Fruit fly (Drosophila melanogaster) whole organism, embryonic: Measurements from ENCODE around the gene CG31886.
A peak's percentile ranks its signal among the peaks of the same experiment; 100 is the strongest.

ENCODE experiments used
- BEAF-32 ChIP-seq: fragments of 200-800 bp; sonication (Bioruptor generic); optimal IDR thresholded peaks from 3 replicates; lab custom pipeline; 2017; ENCODE audit warnings: missing biosample characterization, missing genetic modification characterization, mild to moderate bottlenecking, moderate library complexity, missing genetic modification reagents
- Bdp1 ChIP-seq: fragments of 200-800 bp; sonication (Bioruptor generic); optimal IDR thresholded peaks from 3 replicates; lab custom pipeline; 2016; ENCODE audit warnings: missing biosample characterization, missing genetic modification characterization
- CG10267 ChIP-seq: fragments of 200-800 bp; sonication (Bioruptor generic); optimal IDR thresholded peaks from 2 replicates; lab custom pipeline; 2018; ENCODE audit warnings: missing biosample characterization, mild to moderate bottlenecking, missing genetic modification characterization, moderate library complexity
- CG12299 ChIP-seq: fragments of 200-800 bp; sonication (Bioruptor generic); optimal IDR thresholded peaks from 2 replicates; lab custom pipeline; 2018; ENCODE audit warnings: missing biosample characterization, mild to moderate bottlenecking, missing genetic modification characterization
- CG13775 ChIP-seq: fragments of 200-800 bp; sonication (Bioruptor generic); optimal IDR thresholded peaks from 3 replicates; lab custom pipeline; 2017; ENCODE audit warnings: missing biosample characterization, mild to moderate bottlenecking, missing genetic modification characterization
- CG14860 ChIP-seq: fragments of 200-800 bp; sonication (Bioruptor generic); IDR thresholded peaks from 3 replicates; pipeline ENCODE4 v1.3.6; 2022; ENCODE audit warnings: missing biosample characterization, missing genetic modification characterization; ENCODE audit not compliant: partially characterized antibody
- CG15514 ChIP-seq: fragments of 200-800 bp; sonication (Bioruptor generic); optimal IDR thresholded peaks from 3 replicates; lab custom pipeline; 2017; ENCODE audit warnings: missing biosample characterization, missing genetic modification characterization, mild to moderate bottlenecking, moderate library complexity, missing genetic modification reagents
- CG17186 ChIP-seq: fragments of 200-800 bp; sonication (Bioruptor generic); optimal IDR thresholded peaks from 3 replicates; lab custom pipeline; 2017; ENCODE audit warnings: missing biosample characterization, missing genetic modification reagents, missing genetic modification characterization
- CG2129 ChIP-seq: fragments of 200-800 bp; sonication (Bioruptor generic); IDR thresholded peaks from 2 replicates; pipeline ENCODE4 v1.3.6; 2022; ENCODE audit warnings: missing biosample characterization, missing genetic modification characterization; ENCODE audit not compliant: partially characterized antibody
- CG32532 ChIP-seq: fragments of 200-800 bp; sonication (Bioruptor generic); IDR thresholded peaks from 2 replicates; pipeline ENCODE4 v1.3.6; 2022; ENCODE audit warnings: missing biosample characterization, missing genetic modification characterization
- CG32767 ChIP-seq: fragments of 200-800 bp; sonication (Bioruptor generic); IDR thresholded peaks from 2 replicates; pipeline ENCODE4 v1.3.6; 2022; ENCODE audit warnings: missing biosample characterization, missing genetic modification characterization
- CG3847 ChIP-seq: fragments of 200-800 bp; sonication (Bioruptor generic); IDR thresholded peaks from 2 replicates; pipeline ENCODE4 v1.3.6; 2022; ENCODE audit warnings: missing biosample characterization, missing genetic modification characterization
- CG6791 ChIP-seq: fragments of 200-800 bp; sonication (Bioruptor generic); IDR thresholded peaks from 3 replicates; pipeline ENCODE4 v1.3.6; 2022; ENCODE audit warnings: missing biosample characterization, missing genetic modification characterization; ENCODE audit not compliant: partially characterized antibody
- CG9215 ChIP-seq: fragments of 200-800 bp; sonication (Bioruptor generic); IDR thresholded peaks from 2 replicates; pipeline ENCODE4 v1.3.6; 2022; ENCODE audit warnings: missing biosample characterization, missing genetic modification characterization
- CTCF ChIP-seq: fragments of 200-800 bp; sonication (Bioruptor generic); optimal IDR thresholded peaks from 2 replicates; lab custom pipeline; 2017; ENCODE audit warnings: missing biosample characterization, mild to moderate bottlenecking, missing genetic modification characterization, moderate library complexity
- Dek ChIP-seq: fragments of 200-800 bp; sonication (Bioruptor generic); optimal IDR thresholded peaks from 3 replicates; lab custom pipeline; 2019; ENCODE audit warnings: missing biosample characterization, mild to moderate bottlenecking, missing genetic modification characterization, moderate library complexity
- E2f2 ChIP-seq: fragments of 200-800 bp; sonication (Bioruptor generic); IDR thresholded peaks from 2 replicates; pipeline ENCODE4 v1.3.6; 2022; ENCODE audit warnings: missing biosample characterization, missing genetic modification characterization
- Elba2 ChIP-seq: fragments of 200-800 bp; sonication (Bioruptor generic); optimal IDR thresholded peaks from 3 replicates; lab custom pipeline; 2016; ENCODE audit warnings: missing biosample characterization, missing genetic modification characterization
- Ets97D ChIP-seq: fragments of 200-800 bp; sonication (Bioruptor generic); optimal IDR thresholded peaks from 3 replicates; lab custom pipeline; 2016; ENCODE audit warnings: missing biosample characterization, missing genetic modification characterization
- HLH4C ChIP-seq: fragments of 200-800 bp; sonication (Bioruptor generic); IDR thresholded peaks from 3 replicates; pipeline ENCODE4 v1.3.6; 2022; ENCODE audit warnings: missing biosample characterization, missing genetic modification characterization; ENCODE audit not compliant: partially characterized antibody
- Med ChIP-seq: fragments of 200-800 bp; sonication (Bioruptor generic); peaks from one replicate; lab custom pipeline; 2016; ENCODE audit warnings: missing biosample characterization, missing genetic modification characterization, mild to moderate bottlenecking, inconsistent platforms, moderate library complexity
- Myb ChIP-seq: fragments of 200-800 bp; sonication (Bioruptor generic); optimal IDR thresholded peaks from 2 replicates; lab custom pipeline; 2016; ENCODE audit warnings: missing biosample characterization, missing genetic modification characterization
- Nf-YC ChIP-seq: fragments of 200-800 bp; optimal IDR thresholded peaks from 3 replicates; lab custom pipeline; 2019; ENCODE audit warnings: missing biosample characterization, mild to moderate bottlenecking, missing genetic modification characterization, moderate library complexity
- Oli ChIP-seq: fragments of 200-800 bp; sonication (Bioruptor generic); optimal IDR thresholded peaks from 2 replicates; lab custom pipeline; 2018; ENCODE audit warnings: missing biosample characterization, mild to moderate bottlenecking, missing genetic modification characterization, moderate library complexity
- Opbp ChIP-seq: fragments of 200-800 bp; sonication (Bioruptor generic); IDR thresholded peaks from 3 replicates; pipeline ENCODE4 v1.3.6; 2022; ENCODE audit warnings: missing biosample characterization, missing genetic modification characterization; ENCODE audit not compliant: partially characterized antibody
- PHDP ChIP-seq: fragments of 200-800 bp; sonication (Bioruptor generic); optimal IDR thresholded peaks from 3 replicates; lab custom pipeline; 2018; ENCODE audit warnings: missing biosample characterization, mild to moderate bottlenecking, missing genetic modification characterization, moderate library complexity
- Scr ChIP-seq: fragments of 200-800 bp; sonication (Bioruptor generic); IDR thresholded peaks from 2 replicates; pipeline ENCODE4 v1.3.6; 2022; ENCODE audit warnings: missing biosample characterization, missing genetic modification characterization; ENCODE audit not compliant: partially characterized antibody
- Xbp1 ChIP-seq: fragments of 200-800 bp; sonication (Bioruptor generic); optimal IDR thresholded peaks from 3 replicates; lab custom pipeline; 2016; ENCODE audit warnings: missing biosample characterization, mild to moderate bottlenecking, missing genetic modification characterization
- ato ChIP-seq: fragments of 200-800 bp; sonication (Bioruptor generic); IDR thresholded peaks from 2 replicates; pipeline ENCODE4 v1.3.6; 2022; ENCODE audit warnings: missing biosample characterization, missing genetic modification characterization; ENCODE audit not compliant: partially characterized antibody
- dm ChIP-seq: fragments of 200-800 bp; sonication (Bioruptor generic); optimal IDR thresholded peaks from 3 replicates; lab custom pipeline; 2016; ENCODE audit warnings: missing biosample characterization, missing genetic modification characterization
- eve ChIP-seq, 2 experiments: fragments of >200 bp; optimal IDR thresholded peaks; 2 replicates each; lab custom pipeline; 2017; ENCODE audit warnings: missing biosample characterization in 2 of 2, missing genetic modification characterization in 2 of 2
- exex ChIP-seq: fragments of 200-800 bp; sonication (Bioruptor generic); optimal IDR thresholded peaks from 4 replicates; lab custom pipeline; 2018; ENCODE audit warnings: missing biosample characterization, mild to moderate bottlenecking, missing genetic modification characterization, moderate library complexity
- gfzf ChIP-seq: fragments of 200-800 bp; sonication (Bioruptor generic); optimal IDR thresholded peaks from 2 replicates; lab custom pipeline; 2016; ENCODE audit warnings: missing biosample characterization, mild to moderate bottlenecking, missing genetic modification characterization, moderate library complexity
- grau ChIP-seq: fragments of 200-800 bp; optimal IDR thresholded peaks from 3 replicates; lab custom pipeline; 2019; ENCODE audit warnings: missing biosample characterization, mild to moderate bottlenecking, missing genetic modification characterization, moderate library complexity
- grn ChIP-seq: fragments of 200-800 bp; sonication (Bioruptor generic); optimal IDR thresholded peaks from 3 replicates; lab custom pipeline; 2017; ENCODE audit warnings: missing biosample characterization, missing genetic modification characterization
- gsb-n ChIP-seq: fragments of 200-800 bp; sonication (Bioruptor generic); optimal IDR thresholded peaks from 3 replicates; lab custom pipeline; 2018; ENCODE audit warnings: missing biosample characterization, mild to moderate bottlenecking, missing genetic modification characterization
- hbn ChIP-seq: fragments of 200-800 bp; sonication (Bioruptor generic); IDR thresholded peaks from 2 replicates; pipeline ENCODE4 v1.3.6; 2022; ENCODE audit warnings: missing biosample characterization, missing genetic modification characterization; ENCODE audit not compliant: partially characterized antibody
- insv ChIP-seq, 2 experiments: fragments of 200-800 bp; sonication (Bioruptor generic); optimal IDR thresholded peaks; 3 replicates each; lab custom pipeline; 2016 to 2018; ENCODE audit warnings: missing biosample characterization in 2 of 2, missing genetic modification characterization in 2 of 2
- lmd ChIP-seq: fragments of 200-800 bp; sonication (Bioruptor generic); IDR thresholded peaks from 2 replicates; pipeline ENCODE4 v1.3.6; 2022; ENCODE audit warnings: missing biosample characterization, missing genetic modification characterization
- mam ChIP-seq: fragments of 200-800 bp; sonication (Bioruptor generic); optimal IDR thresholded peaks from 3 replicates; lab custom pipeline; 2016; ENCODE audit warnings: missing biosample characterization, missing genetic modification characterization
- nmo ChIP-seq: fragments of 200-800 bp; sonication (Bioruptor generic); optimal IDR thresholded peaks from 2 replicates; lab custom pipeline; 2018; ENCODE audit warnings: missing biosample characterization, mild to moderate bottlenecking, missing genetic modification characterization, moderate library complexity
- oc ChIP-seq: fragments of 200-800 bp; sonication (Bioruptor generic); optimal IDR thresholded peaks from 2 replicates; lab custom pipeline; 2018; ENCODE audit warnings: missing biosample characterization, mild to moderate bottlenecking, missing genetic modification characterization, moderate library complexity
- phol ChIP-seq: fragments of 200-800 bp; sonication (Bioruptor generic); optimal IDR thresholded peaks from 3 replicates; lab custom pipeline; 2018; ENCODE audit warnings: missing biosample characterization, mild to moderate bottlenecking, missing genetic modification characterization, moderate library complexity
- scrt ChIP-seq: fragments of 200-800 bp; sonication (Bioruptor generic); optimal IDR thresholded peaks from 2 replicates; lab custom pipeline; 2018; ENCODE audit warnings: missing biosample characterization, mild to moderate bottlenecking, missing genetic modification characterization, moderate library complexity
- sob ChIP-seq: fragments of 200-800 bp; sonication (Bioruptor generic); IDR thresholded peaks from 2 replicates; pipeline ENCODE4 v1.3.6; 2022; ENCODE audit warnings: missing biosample characterization, missing genetic modification characterization
- tna ChIP-seq: fragments of 200-800 bp; sonication (Bioruptor generic); IDR thresholded peaks from 2 replicates; pipeline ENCODE4 v1.3.6; 2022; ENCODE audit warnings: missing biosample characterization, missing genetic modification characterization; ENCODE audit not compliant: partially characterized antibody
- twi ChIP-seq: fragments of 200-800 bp; optimal IDR thresholded peaks from 2 replicates; lab custom pipeline; 2019; ENCODE audit warnings: missing biosample characterization, mild to moderate bottlenecking, missing genetic modification characterization, moderate library complexity
- unc-4 ChIP-seq: fragments of 200-800 bp; sonication (Bioruptor generic); IDR thresholded peaks from 2 replicates; pipeline ENCODE4 v1.3.6; 2022; ENCODE audit warnings: missing biosample characterization, missing genetic modification characterization; ENCODE audit not compliant: partially characterized antibody
- zen ChIP-seq: fragments of 200-800 bp; sonication (Bioruptor generic); optimal IDR thresholded peaks from 3 replicates; lab custom pipeline; 2018; ENCODE audit warnings: missing biosample characterization, mild to moderate bottlenecking, missing genetic modification characterization, moderate library complexity
- zfh2 ChIP-seq: fragments of 200-800 bp; sonication (Bioruptor generic); optimal IDR thresholded peaks from 2 replicates; lab custom pipeline; 2016; ENCODE audit warnings: missing biosample characterization, missing genetic modification characterization

The CG31886 gene

DNA sequence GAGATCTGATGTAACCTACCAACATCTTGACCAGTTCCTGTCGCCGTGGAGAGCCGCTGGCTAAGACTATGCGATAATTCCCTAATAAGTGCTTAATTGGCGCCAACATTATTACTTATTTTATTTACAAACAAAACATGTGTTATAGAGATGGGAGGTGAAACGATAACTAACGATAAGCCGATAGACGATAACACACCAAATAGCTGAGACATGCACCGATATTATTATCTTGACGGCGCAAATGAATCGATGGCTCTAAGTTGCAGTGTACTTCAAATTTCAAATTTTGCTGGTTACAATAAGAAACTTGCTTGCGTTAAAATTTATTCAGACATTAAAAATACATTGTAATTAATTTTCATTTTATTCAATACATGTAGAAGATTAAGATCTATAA is 15.7 kb downstream of the CG31886 start, which contains the start of gene CG9515 (continued):
- TF ChIP-seq CG12299 (no peak), CG2129 (GFP tag; lab: Robert Waterston, UW) (peak; percentile 56; the same call in 1 of the 2 replicates), scrt (GFP tag; lab: Kevin White, UChicago) (no peak), twi (peak; percentile 38), phol (peak; percentile 28), CG13775 (GFP tag; lab: Kevin White, UChicago) (no peak), CG3847 (GFP tag; lab: Robert Waterston, UW) (no peak), exex (tag; lab: Kevin White, UChicago) (peak; percentile 47), E2f2 (GFP tag; lab: Robert Waterston, UW) (peak; percentile 92), CTCF (peak; percentile 31), Bdp1 (GFP tag; lab: Kevin White, UChicago) (no peak), lmd (no peak), BEAF-32 (GFP tag; lab: Kevin White, UChicago) (peak; percentile 59), Xbp1 (no peak), dm (GFP tag; lab: Kevin White, UChicago) (peak; percentile 80), eve (GFP tag; optimal IDR thresholded peaks at IDR 0.05; lab: Kevin White, UChicago) (peak in 1 of 2 experiments; percentile 17), Dek (no peak), Nf-YC (tag; lab: Kevin White, UChicago) (peak; percentile 10), CG15514 (GFP tag; lab: Kevin White, UChicago) (peak; percentile 62), gsb-n (tag; lab: Kevin White, UChicago) (no peak), Opbp (GFP tag; lab: Robert Waterston, UW) (peak; percentile 86), Scr (GFP tag; lab: Robert Waterston, UW) (peak; percentile 71), hbn (GFP tag; lab: Robert Waterston, UW) (peak; percentile 74), Med (GFP tag; lab: Kevin White, UChicago) (peak; percentile 84), gfzf (GFP tag; lab: Kevin White, UChicago) (peak; percentile 38), PHDP (peak; percentile 15), grau (tag; lab: Kevin White, UChicago) (peak; percentile 21), CG6791 (GFP tag; lab: Robert Waterston, UW) (peak; percentile 98), CG17186 (GFP tag; lab: Kevin White, UChicago) (peak; percentile 78), CG32532 (GFP tag; lab: Robert Waterston, UW) (0 out of 2 replicates have a peak, but pooled peaks have one; percentile 8), zfh2 (GFP tag; lab: Kevin White, UChicago) (no peak), Oli (tag; lab: Kevin White, UChicago) (no peak), tna (GFP tag; lab: Robert Waterston, UW) (peak; percentile 90), CG10267 (tag; lab: Kevin White, UChicago) (peak; percentile 22), nmo (GFP tag; lab: Kevin White, UChicago) (peak; percentile 34), HLH4C (GFP tag; lab: Robert Waterston, UW) (peak; percentile 98), oc (tag; lab: Kevin White, UChicago) (peak; percentile 4), mam (GFP tag; lab: Kevin White, UChicago) (no peak), sob (0 out of 2 replicates have a peak, but pooled peaks have one; percentile 30), ato (GFP tag; lab: Robert Waterston, UW) (peak; percentile 83), CG14860 (GFP tag; lab: Robert Waterston, UW) (peak; percentile 93), Myb (peak; percentile 80), zen (tag; lab: Kevin White, UChicago) (peak; percentile 49), unc-4 (peak; percentile 71), CG9215 (GFP tag; lab: Robert Waterston, UW) (no peak), grn (peak; percentile 39), CG32767 (GFP tag; lab: Robert Waterston, UW) (no peak), insv (GFP tag; optimal IDR thresholded peaks at IDR 0.05; lab: Kevin White, UChicago) (peak in 1 of 2 experiments; percentile 21), Elba2 (GFP tag; lab: Kevin White, UChicago) (peak; percentile 83), Ets97D (peak; percentile 66)
